Worm (Caenorhabditis elegans): ENCODE results near the gene clec-138.

Gene clec-138

ce11 chrII:4658245-4658644 lies 38.6 kb upstream of the clec-138 start:
- TF ChIP-seq pqm-1 (tag; optimal IDR thresholded peaks at IDR 0.05) (no peak), lsy-12 (tag; optimal IDR thresholded peaks at IDR 0.05) (no peak), egl-27 (tag; optimal IDR thresholded peaks at IDR 0.05) (no peak), nhr-77 (tag; optimal IDR thresholded peaks at IDR 0.05) (no peak), zag-1 (tag; optimal IDR thresholded peaks at IDR 0.05) (no peak), unc-39 (tag; optimal IDR thresholded peaks at IDR 0.05) (no peak), ama-1 (optimal IDR thresholded peaks at IDR 0.05) (no peak), tbx-2 (tag; optimal IDR thresholded peaks at IDR 0.05) (no peak), pha-4 (tag; optimal IDR thresholded peaks at IDR 0.05) (no peak)

- TF ChIP-seq elt-2 (tag; optimal IDR thresholded peaks at IDR 0.05) (peak; percentile 65), nhr-43 (tag; optimal IDR thresholded peaks at IDR 0.05; ENCODE audit: poor library complexity, severe bottlenecking) (no peak)
Measured at ce11 chrII:4657370-4657769, 37.8 kb upstream of the clec-138 start.

ce11 chrII:4655834-4656233 lies 36.2 kb upstream of the clec-138 start, which contains the start of gene fut-6:
fut-6 (minus strand) TSS chrII:4655934.
- no peak for TF ChIP-seq ceh-28 (tag; optimal IDR thresholded peaks at IDR 0.05)
- no peak for TF ChIP-seq elt-2 (tag; optimal IDR thresholded peaks at IDR 0.05)
- TF ChIP-seq lin-39 (tag; optimal IDR thresholded peaks at IDR 0.05), result no peak
- TF ChIP-seq mdl-1 (tag; optimal IDR thresholded peaks at IDR 0.05), result no peak
- TF ChIP-seq unc-62 (GFP tag; optimal IDR thresholded peaks at IDR 0.05), result no peak
- TF ChIP-seq sea-2 (GFP tag; optimal IDR thresholded peaks at IDR 0.05), result no peak
- TF ChIP-seq jun-1 (tag; optimal IDR thresholded peaks at IDR 0.05), result no peak
- no peak for TF ChIP-seq pqm-1 (tag; optimal IDR thresholded peaks at IDR 0.05)
- TF ChIP-seq fkh-2 (tag; optimal IDR thresholded peaks at IDR 0.05), result no peak
- TF ChIP-seq elt-3 (tag; optimal IDR thresholded peaks at IDR 0.05), result no peak
- no peak for TF ChIP-seq hmg-11 (tag; optimal IDR thresholded peaks at IDR 0.05)
- TF ChIP-seq lsy-12 (tag; optimal IDR thresholded peaks at IDR 0.05), result no peak
- no peak for TF ChIP-seq aly-2 (tag; optimal IDR thresholded peaks at IDR 0.05)
- no peak for TF ChIP-seq unc-39 (tag; optimal IDR thresholded peaks at IDR 0.05)
- TF ChIP-seq nhr-23 (tag; optimal IDR thresholded peaks at IDR 0.05), result no peak
- TF ChIP-seq elt-1 (tag; optimal IDR thresholded peaks at IDR 0.05), result no peak
- no peak for TF ChIP-seq R02D3.7 (tag; optimal IDR thresholded peaks at IDR 0.05)
- TF ChIP-seq nhr-76 (tag; optimal IDR thresholded peaks at IDR 0.05), result no peak
- TF ChIP-seq ceh-82 (tag; optimal IDR thresholded peaks at IDR 0.05), result no peak

ce11 chrII:4650072-4650471 lies 30.5 kb upstream of the clec-138 start:
- TF ChIP-seq nhr-12 (tag; optimal IDR thresholded peaks at IDR 0.05), result no peak
- no peak for TF ChIP-seq mdl-1 (tag; optimal IDR thresholded peaks at IDR 0.05)
- no peak for TF ChIP-seq skn-1 (tag; optimal IDR thresholded peaks at IDR 0.05)
- TF ChIP-seq ama-1 (optimal IDR thresholded peaks at IDR 0.05), result no peak
- TF ChIP-seq nhr-43 (tag; optimal IDR thresholded peaks at IDR 0.05; ENCODE audit: poor library complexity, severe bottlenecking), result no peak
- no peak for TF ChIP-seq sea-2 (GFP tag; optimal IDR thresholded peaks at IDR 0.05)
- TF ChIP-seq hmg-11 (tag; optimal IDR thresholded peaks at IDR 0.05), result no peak
- TF ChIP-seq unc-39 (tag; optimal IDR thresholded peaks at IDR 0.05), result no peak
- no peak for TF ChIP-seq unc-62 (GFP tag; optimal IDR thresholded peaks at IDR 0.05)

- no peak for TF ChIP-seq egl-27 (tag; optimal IDR thresholded peaks at IDR 0.05)
- TF ChIP-seq pha-4 (tag; optimal IDR thresholded peaks at IDR 0.05), result peak; percentile 16
Measured at ce11 chrII:4648785-4649184, 29.2 kb upstream of the clec-138 start, which contains the start of gene lgc-27. lgc-27 (plus strand) TSS chrII:4649085.

ce11 chrII:4640748-4641147 lies 21.1 kb upstream of the clec-138 start:
- TF ChIP-seq ztf-11 (tag; optimal IDR thresholded peaks at IDR 0.05) (no peak), unc-39 (tag; optimal IDR thresholded peaks at IDR 0.05) (no peak), nfya-1 (tag; optimal IDR thresholded peaks at IDR 0.05; ENCODE audit: insufficient read depth) (peak; percentile 22), nhr-76 (tag; optimal IDR thresholded peaks at IDR 0.05) (no peak), egl-27 (tag; optimal IDR thresholded peaks at IDR 0.05) (no peak)

- TF ChIP-seq egl-27 (tag; optimal IDR thresholded peaks at IDR 0.05) (no peak), unc-39 (tag; optimal IDR thresholded peaks at IDR 0.05) (no peak), nhr-43 (tag; optimal IDR thresholded peaks at IDR 0.05; ENCODE audit: poor library complexity, severe bottlenecking) (peak; percentile 7), nhr-23 (tag; optimal IDR thresholded peaks at IDR 0.05) (peak; percentile 66)
Measured at ce11 chrII:4638891-4639290, 19.3 kb upstream of the clec-138 start.
